Fruit fly (Drosophila melanogaster) whole organism, pupa: Measurements from ENCODE around the gene Pburs.

ENCODE experiments used
- CG10348 ChIP-seq: fragments of 200-800 bp; sonication (Bioruptor generic); IDR thresholded peaks from 2 replicates; pipeline ENCODE4 v1.3.6; 2022; ENCODE audit warnings: missing biosample characterization, missing genetic modification characterization
- CG13204 ChIP-seq: fragments of 200-800 bp; sonication (Bioruptor generic); optimal IDR thresholded peaks from 2 replicates; lab custom pipeline; 2018; ENCODE audit warnings: missing biosample characterization, mild to moderate bottlenecking, missing genetic modification characterization, moderate library complexity
- CG14655 ChIP-seq: fragments of 200-800 bp; sonication (Bioruptor generic); optimal IDR thresholded peaks from 3 replicates; lab custom pipeline; 2017; ENCODE audit warnings: mild to moderate bottlenecking, missing biosample characterization, missing genetic modification reagents, missing genetic modification characterization
- CG15710 ChIP-seq: fragments of 200-800 bp; sonication (Bioruptor generic); optimal IDR thresholded peaks from 2 replicates; lab custom pipeline; 2018; ENCODE audit warnings: missing biosample characterization, mild to moderate bottlenecking, missing genetic modification characterization, moderate library complexity
- CG32121 ChIP-seq: fragments of 200-800 bp; sonication (Bioruptor generic); IDR thresholded peaks from 2 replicates; pipeline ENCODE4 v1.3.6; 2022; ENCODE audit warnings: missing biosample characterization, missing genetic modification characterization
- CG8159 ChIP-seq: fragments of 200-800 bp; sonication (Bioruptor generic); optimal IDR thresholded peaks from 3 replicates; lab custom pipeline; 2018; ENCODE audit warnings: missing biosample characterization, mild to moderate bottlenecking, missing genetic modification characterization, moderate library complexity
- CG8301 ChIP-seq: fragments of 200-800 bp; sonication (Bioruptor generic); optimal IDR thresholded peaks from 2 replicates; lab custom pipeline; 2018; ENCODE audit warnings: missing biosample characterization, mild to moderate bottlenecking, missing genetic modification characterization
- CG9948 ChIP-seq: fragments of 200-800 bp; sonication (Bioruptor generic); optimal IDR thresholded peaks from 2 replicates; lab custom pipeline; 2018; ENCODE audit warnings: missing biosample characterization, mild to moderate bottlenecking, missing genetic modification characterization, moderate library complexity
- D1 ChIP-seq: fragments of 200-800 bp; sonication (Bioruptor generic); optimal IDR thresholded peaks from 2 replicates; lab custom pipeline; 2018; ENCODE audit warnings: missing biosample characterization, mild to moderate bottlenecking, missing genetic modification characterization, moderate library complexity
- Ets98B ChIP-seq: fragments of 200-800 bp; sonication (Bioruptor generic); IDR thresholded peaks from 2 replicates; pipeline ENCODE4 v1.3.6; 2022; ENCODE audit warnings: missing biosample characterization, missing genetic modification characterization
- Pif1B ChIP-seq: fragments of 200-800 bp; sonication (Bioruptor generic); optimal IDR thresholded peaks from 3 replicates; lab custom pipeline; 2016; ENCODE audit warnings: missing biosample characterization, missing genetic modification characterization
- gl ChIP-seq: fragments of 200-800 bp; sonication (Bioruptor generic); optimal IDR thresholded peaks from 2 replicates; lab custom pipeline; 2018; ENCODE audit warnings: missing biosample characterization, mild to moderate bottlenecking, missing genetic modification characterization

dm6 chr2L:14432410-14433340 is 15.5 kb upstream of the Pburs start:
- TF ChIP-seq CG8301, result no peak
- TF ChIP-seq D1 (tag; lab: Kevin White, UChicago), result no peak
- no peak for TF ChIP-seq CG13204 (GFP tag; lab: Kevin White, UChicago)
- TF ChIP-seq CG10348 (GFP tag; lab: Robert Waterston, UW), result no peak
- no peak for TF ChIP-seq Pif1B (GFP tag; lab: Kevin White, UChicago)
- TF ChIP-seq CG32121, result no peak
- no peak for TF ChIP-seq CG8159
- no peak for TF ChIP-seq Ets98B (GFP tag; lab: Robert Waterston, UW)
- no peak for TF ChIP-seq gl (tag; lab: Kevin White, UChicago)
- TF ChIP-seq CG14655 (GFP tag; lab: Kevin White, UChicago), result no peak
- TF ChIP-seq CG15710 (tag; lab: Kevin White, UChicago), result no peak
- TF ChIP-seq CG9948, result no peak
